Worm (Caenorhabditis elegans) whole organism, mixed stage, embryonic: ENCODE data around the gene srj-24.

Experiments used
- bed-3 ChIP-seq: fragments of 200-800 bp; sonication (Bioruptor generic); optimal IDR thresholded peaks from 3 replicates; lab custom pipeline; 2018; ENCODE audit warnings: mild to moderate bottlenecking, missing genetic modification characterization, moderate library complexity, missing compliant biosample characterization
- blmp-1 ChIP-seq: fragments of 150-350 bp; optimal IDR thresholded peaks from 2 replicates; lab custom pipeline; 2014; ENCODE audit warnings: missing biosample characterization, missing genetic modification characterization
- ceh-39 ChIP-seq: fragments of 150-350 bp; optimal IDR thresholded peaks from 2 replicates; lab custom pipeline; 2014; ENCODE audit warnings: missing biosample characterization, missing genetic modification characterization
- ceh-43 ChIP-seq: fragments of 200-800 bp; sonication (Bioruptor generic); optimal IDR thresholded peaks from 2 replicates; lab custom pipeline; 2018; ENCODE audit warnings: mild to moderate bottlenecking, missing genetic modification characterization, moderate library complexity, missing compliant biosample characterization
- ceh-83 ChIP-seq: fragments of 200-800 bp; sonication (Bioruptor generic); optimal IDR thresholded peaks from 2 replicates; lab custom pipeline; 2018; ENCODE audit warnings: mild to moderate bottlenecking, missing genetic modification characterization, missing compliant biosample characterization
- ces-1 ChIP-seq: fragments of 150-350 bp; optimal IDR thresholded peaks from 2 replicates; lab custom pipeline; 2014; ENCODE audit warnings: missing biosample characterization, missing genetic modification reagents, missing genetic modification characterization
- cnd-1 ChIP-seq: fragments of 200-800 bp; sonication (Bioruptor generic); optimal IDR thresholded peaks from 2 replicates; lab custom pipeline; 2018; ENCODE audit warnings: mild to moderate bottlenecking, missing genetic modification characterization, missing compliant biosample characterization
- drap-1 ChIP-seq: fragments of 200-800 bp; sonication (Bioruptor generic); optimal IDR thresholded peaks from 3 replicates; lab custom pipeline; 2018; ENCODE audit warnings: mild to moderate bottlenecking, missing genetic modification characterization, missing compliant biosample characterization
- elt-1 ChIP-seq: sonication (generic microtip); optimal IDR thresholded peaks from 2 replicates; lab custom pipeline; 2017; ENCODE audit warnings: missing genetic modification characterization, mild to moderate bottlenecking, missing compliant biosample characterization, antibody characterized with exemption, moderate library complexity, borderline replicate concordance; ENCODE audit not compliant: insufficient read depth
- ham-2 ChIP-seq: fragments of 200-800 bp; sonication (Bioruptor generic); optimal IDR thresholded peaks from 2 replicates; lab custom pipeline; 2018; ENCODE audit warnings: mild to moderate bottlenecking, missing genetic modification characterization, missing compliant biosample characterization
- hlh-1 ChIP-seq: fragments of 150-350 bp; optimal IDR thresholded peaks from 2 replicates; lab custom pipeline; 2014; ENCODE audit warnings: missing biosample characterization, missing genetic modification reagents, missing genetic modification characterization
- lin-13 ChIP-seq: fragments of 150-350 bp; optimal IDR thresholded peaks from 2 replicates; lab custom pipeline; 2014; ENCODE audit warnings: missing biosample characterization, missing genetic modification characterization
- lsy-2 ChIP-seq: fragments of 150-350 bp; optimal IDR thresholded peaks from 2 replicates; lab custom pipeline; 2014; ENCODE audit warnings: missing biosample characterization, missing genetic modification characterization
- mab-5 ChIP-seq: fragments of 150-350 bp; optimal IDR thresholded peaks from 2 replicates; lab custom pipeline; 2014; ENCODE audit warnings: missing biosample characterization, missing genetic modification characterization
- mep-1 ChIP-seq: fragments of 150-350 bp; optimal IDR thresholded peaks from 2 replicates; lab custom pipeline; 2017; ENCODE audit warnings: missing biosample characterization, missing genetic modification reagents, missing genetic modification characterization, inconsistent platforms
- mls-2 ChIP-seq: sonication (generic microtip); optimal IDR thresholded peaks from 2 replicates; lab custom pipeline; 2016; ENCODE audit warnings: mild to moderate bottlenecking, missing genetic modification characterization, moderate library complexity, missing compliant biosample characterization
- nhr-2 ChIP-seq: fragments of 150-350 bp; optimal IDR thresholded peaks from 2 replicates; lab custom pipeline; 2014; ENCODE audit warnings: missing biosample characterization, missing genetic modification characterization
- nhr-237 ChIP-seq: fragments of 150-350 bp; optimal IDR thresholded peaks from 2 replicates; lab custom pipeline; 2014; ENCODE audit warnings: missing biosample characterization, missing genetic modification characterization
- nhr-28 ChIP-seq: fragments of 150-350 bp; optimal IDR thresholded peaks from 2 replicates; lab custom pipeline; 2014; ENCODE audit warnings: missing biosample characterization, missing genetic modification characterization
- nhr-76 ChIP-seq: sonication (generic microtip); optimal IDR thresholded peaks from 2 replicates; lab custom pipeline; 2017; ENCODE audit warnings: missing biosample characterization, missing genetic modification characterization
- pha-4 ChIP-seq: fragments of 150-350 bp; optimal IDR thresholded peaks from 2 replicates; lab custom pipeline; 2018; ENCODE audit warnings: missing biosample characterization, missing genetic modification reagents, missing genetic modification characterization
- sem-2 ChIP-seq: fragments of 200-800 bp; sonication (Bioruptor generic); optimal IDR thresholded peaks from 2 replicates; lab custom pipeline; 2018; ENCODE audit warnings: mild to moderate bottlenecking, missing genetic modification characterization, missing compliant biosample characterization
- snpc-4 ChIP-seq: fragments of 150-350 bp; optimal IDR thresholded peaks from 2 replicates; lab custom pipeline; 2014; ENCODE audit warnings: missing biosample characterization, missing genetic modification characterization
- tbx-8 ChIP-seq: fragments of 200-800 bp; sonication (Bioruptor generic); optimal IDR thresholded peaks from 2 replicates; lab custom pipeline; 2018; ENCODE audit warnings: mild to moderate bottlenecking, missing genetic modification characterization, moderate library complexity, missing compliant biosample characterization
- unc-120 ChIP-seq: sonication (generic microtip); optimal IDR thresholded peaks from 2 replicates; lab custom pipeline; 2017; ENCODE audit warnings: missing genetic modification characterization, missing compliant biosample characterization; ENCODE audit not compliant: poor library complexity, severe bottlenecking
- zip-8 ChIP-seq: fragments of 150-350 bp; optimal IDR thresholded peaks from 2 replicates; lab custom pipeline; 2014; ENCODE audit warnings: missing biosample characterization, missing genetic modification characterization
- ztf-11 ChIP-seq: fragments of 150-350 bp; optimal IDR thresholded peaks from 2 replicates; lab custom pipeline; 2014; ENCODE audit warnings: missing biosample characterization, missing genetic modification characterization

srj-24 gene

DNA sequence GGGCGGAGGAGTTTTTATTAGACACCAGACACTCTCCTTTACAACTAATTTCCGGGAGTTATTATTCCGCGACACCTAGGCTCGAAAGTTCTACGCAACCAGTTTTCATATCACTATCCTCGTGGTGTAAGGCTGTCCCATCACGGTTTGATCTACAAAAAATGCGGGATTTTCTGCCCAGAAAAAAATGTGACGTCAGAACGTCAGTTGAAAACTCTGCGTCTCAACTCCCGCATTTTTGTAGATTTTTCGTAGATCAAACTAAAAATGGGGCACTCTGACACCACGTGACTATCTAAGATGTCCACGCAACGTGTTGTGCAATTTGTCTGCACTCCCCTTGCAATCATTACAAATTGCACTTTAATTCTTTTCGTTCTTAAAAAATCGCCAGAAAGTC, 26.1 kb upstream of the srj-24 start, which contains the start of gene str-238:
str-238 (plus strand) TSS at position 301 of the 400 bp plus-strand sequence.
- TF ChIP-seq pha-4 (tag; lab: Kevin White, UChicago): no peak
- TF ChIP-seq mep-1 (tag; lab: Kevin White, UChicago): no peak
- no peak for TF ChIP-seq nhr-237 (tag; lab: Kevin White, UChicago)
- no peak for TF ChIP-seq mls-2 (tag; lab: Kevin White, UChicago)
- no peak for TF ChIP-seq ceh-43 (GFP tag; lab: Kevin White, UChicago)
- no peak for TF ChIP-seq cnd-1
- TF ChIP-seq ham-2 (GFP tag; lab: Kevin White, UChicago): no peak
- TF ChIP-seq nhr-76 (tag; lab: Kevin White, UChicago): no peak
- TF ChIP-seq nhr-2 (tag; lab: Kevin White, UChicago): no peak
- TF ChIP-seq ztf-11: no peak
- no peak for TF ChIP-seq snpc-4

DNA sequence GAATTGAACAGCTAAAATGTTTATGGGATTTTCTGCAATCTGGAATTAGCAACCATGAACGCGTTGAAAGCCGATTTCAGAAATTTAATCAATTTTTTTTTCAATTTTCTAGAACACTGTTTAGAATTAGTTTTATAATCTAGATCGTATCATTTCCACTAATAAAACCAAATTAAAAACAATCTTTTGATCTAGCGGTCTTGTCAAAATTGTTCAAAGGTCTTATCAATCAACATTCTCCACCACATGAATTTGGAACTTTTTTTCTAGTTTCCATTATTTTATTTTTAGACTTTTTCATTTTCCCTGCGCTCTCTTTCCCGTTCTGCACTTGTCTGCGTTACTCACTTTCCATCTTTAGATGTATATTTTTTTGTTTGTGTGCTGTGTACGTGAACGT, 23.7 kb upstream of the srj-24 start, which contains the start of gene srp-2:
srp-2 (plus strand) TSS at position 301 of the 400 bp plus-strand sequence.
- TF ChIP-seq ces-1 (GFP tag; lab: Kevin White, UChicago) (no peak), zip-8 (tag; lab: Kevin White, UChicago) (no peak), ham-2 (GFP tag; lab: Kevin White, UChicago) (no peak), unc-120 (tag; lab: Kevin White, UChicago) (no peak), nhr-237 (tag; lab: Kevin White, UChicago) (no peak), bed-3 (GFP tag; lab: Kevin White, UChicago) (no peak), mab-5 (tag; lab: Kevin White, UChicago) (no peak)

DNA sequence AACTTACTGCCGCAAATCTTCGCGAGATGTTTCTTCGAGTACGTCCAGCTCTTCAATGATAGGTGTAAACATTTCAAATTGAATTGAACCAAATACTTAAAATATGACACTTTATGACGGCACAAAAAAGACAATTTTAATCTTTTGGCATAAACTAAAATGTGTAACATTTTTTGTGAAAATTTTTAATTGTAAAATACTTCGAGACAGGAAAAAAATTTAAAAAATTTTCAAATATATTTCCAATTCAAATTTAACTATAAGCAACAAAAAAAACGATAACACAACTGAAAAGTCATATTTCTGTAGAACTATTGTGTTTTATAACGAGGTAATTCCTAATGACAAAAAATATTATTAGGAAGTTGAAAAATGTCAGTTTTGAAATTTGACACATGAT, 23.2 kb upstream of the srj-24 start, which contains the start of gene C05E4.12:
C05E4.12 (minus strand) TSS at position 101 of the 400 bp plus-strand sequence.
- TF ChIP-seq unc-120 (tag; lab: Kevin White, UChicago): no peak
- no peak for TF ChIP-seq mab-5 (tag; lab: Kevin White, UChicago)
- no peak for TF ChIP-seq ham-2 (GFP tag; lab: Kevin White, UChicago)
- no peak for TF ChIP-seq ceh-39 (tag; lab: Kevin White, UChicago)
- TF ChIP-seq lsy-2 (tag; lab: Kevin White, UChicago): no peak
- TF ChIP-seq cnd-1: no peak
- TF ChIP-seq blmp-1 (tag; lab: Kevin White, UChicago): no peak

DNA sequence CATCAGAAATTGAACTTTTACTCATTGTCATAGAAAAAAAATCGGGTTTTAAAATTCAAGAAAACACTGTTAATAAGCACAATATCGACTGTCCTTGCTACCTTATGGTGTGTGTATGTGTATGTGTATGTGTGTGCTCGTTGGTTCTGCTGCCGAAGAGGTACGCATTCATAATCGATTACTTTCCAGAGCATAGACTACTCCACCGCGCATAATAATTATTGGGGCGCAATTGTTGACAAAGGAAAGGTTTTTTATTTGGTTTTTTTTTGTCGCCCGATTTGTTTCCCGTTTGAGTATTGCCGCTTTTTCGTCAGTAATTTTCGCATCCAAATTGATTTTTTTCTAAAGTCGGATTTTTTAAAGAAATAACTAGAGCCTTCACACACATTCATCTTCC, 22.6 kb upstream of the srj-24 start, which contains the start of gene C05E4.15:
C05E4.15 (minus strand) TSS at position 101 of the 400 bp plus-strand sequence.
- TF ChIP-seq ceh-39 (tag; lab: Kevin White, UChicago): no peak
- no peak for TF ChIP-seq sem-2 (GFP tag; lab: Kevin White, UChicago)
- TF ChIP-seq nhr-28 (tag; lab: Kevin White, UChicago): no peak
- no peak for TF ChIP-seq drap-1 (GFP tag; lab: Kevin White, UChicago)
- no peak for TF ChIP-seq blmp-1 (tag; lab: Kevin White, UChicago)
- TF ChIP-seq zip-8 (tag; lab: Kevin White, UChicago): no peak
- no peak for TF ChIP-seq snpc-4
- TF ChIP-seq nhr-76 (tag; lab: Kevin White, UChicago): no peak
- no peak for TF ChIP-seq nhr-2 (tag; lab: Kevin White, UChicago)
- TF ChIP-seq ztf-11: no peak
- no peak for TF ChIP-seq lin-13
- TF ChIP-seq bed-3 (GFP tag; lab: Kevin White, UChicago): no peak
- no peak for TF ChIP-seq ces-1 (GFP tag; lab: Kevin White, UChicago)

DNA sequence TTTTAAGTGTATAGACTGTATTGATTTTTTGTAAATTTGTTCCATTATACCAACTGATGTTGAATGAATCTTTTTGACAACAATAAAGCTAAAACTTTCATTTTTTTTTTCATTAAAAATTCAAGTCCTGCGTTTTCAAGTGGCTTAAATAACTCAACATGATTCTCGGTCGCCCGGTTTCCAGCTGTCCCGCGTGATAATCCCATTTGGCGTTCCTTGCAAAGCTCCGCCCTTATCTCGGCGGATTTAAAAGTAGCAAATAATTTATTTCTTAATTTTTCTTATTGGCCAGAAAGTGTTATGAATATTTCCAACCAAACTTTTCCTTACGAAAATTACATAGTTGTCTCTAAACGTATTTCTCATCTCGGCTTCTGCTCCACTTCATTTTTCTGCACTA, 17.5 kb upstream of the srj-24 start, which contains the start of gene str-20:
str-20 (plus strand) TSS at position 301 of the 400 bp plus-strand sequence.
- TF ChIP-seq mab-5 (tag; lab: Kevin White, UChicago) (no peak), mep-1 (tag; lab: Kevin White, UChicago) (no peak), blmp-1 (tag; lab: Kevin White, UChicago) (no peak), elt-1 (no peak), ces-1 (GFP tag; lab: Kevin White, UChicago) (no peak), drap-1 (GFP tag; lab: Kevin White, UChicago) (no peak), tbx-8 (GFP tag; lab: Kevin White, UChicago) (no peak), pha-4 (tag; lab: Kevin White, UChicago) (no peak), ceh-83 (GFP tag; lab: Kevin White, UChicago) (no peak)

DNA sequence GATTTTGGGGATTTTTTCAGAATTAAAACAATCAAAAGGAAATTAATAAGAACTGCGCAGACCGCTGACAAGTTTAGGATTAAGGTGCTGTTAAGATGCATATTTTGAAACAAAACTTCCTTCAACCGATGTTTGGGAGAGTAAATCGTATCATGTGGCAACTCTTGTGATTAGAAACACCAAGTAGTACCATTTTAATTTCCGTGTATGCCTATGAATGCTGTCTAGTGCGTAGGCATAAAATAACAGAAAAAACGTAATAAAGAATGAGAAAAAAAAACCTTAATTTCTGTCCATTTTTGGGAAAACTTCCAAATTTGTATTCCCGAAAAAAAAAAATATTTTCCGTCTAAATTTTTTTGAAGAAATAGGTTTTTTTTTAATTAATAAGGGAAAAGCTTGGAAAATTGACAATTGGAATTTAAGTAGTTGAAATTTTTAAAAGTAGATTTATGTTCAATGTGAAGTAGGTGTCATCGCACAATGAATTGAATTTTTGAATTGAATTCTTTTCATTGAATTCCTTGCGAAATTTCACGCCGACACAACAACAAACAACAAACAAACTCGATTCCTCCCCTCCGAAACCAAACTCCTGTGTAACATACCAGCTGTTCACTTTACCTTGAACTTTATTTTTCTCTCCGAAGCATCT, 14.1 kb upstream of the srj-24 start, which contains the start of the genes str-262 and srp-1:
str-262 (minus strand) TSS at position 101 of the 655 bp plus-strand sequence.
srp-1 (plus strand) TSS at position 605 of the 655 bp plus-strand sequence.
- no peak for TF ChIP-seq cnd-1
- peak; percentile 71 for TF ChIP-seq hlh-1 (tag; lab: Kevin White, UChicago)
- TF ChIP-seq nhr-76 (tag; lab: Kevin White, UChicago): no peak
- no peak for TF ChIP-seq mep-1 (tag; lab: Kevin White, UChicago)
